Worm (Caenorhabditis elegans): Measurements from ENCODE around the gene vwa-8.

vwa-8 gene

ce11 chrX:12976774-12977173 is 14.5 kb upstream of the vwa-8 start, which contains the start of the genes F11C1.4 and F11C1.10:
F11C1.4 (plus strand) TSS chrX:12977074.
F11C1.10 (plus strand) TSS chrX:12977082.
- no peak for TF ChIP-seq R02D3.7 (tag; optimal IDR thresholded peaks at IDR 0.05)

ce11 chrX:12977451-12977850 is 13.8 kb upstream of the vwa-8 start, which contains the start of gene F11C1.9:
F11C1.9 (minus strand) TSS chrX:12977551.
- peak; percentile 6 for TF ChIP-seq pha-4 (tag; optimal IDR thresholded peaks at IDR 0.05)
- TF ChIP-seq elt-2 (tag; optimal IDR thresholded peaks at IDR 0.05): peak; percentile 18
- no peak for TF ChIP-seq nhr-77 (tag; optimal IDR thresholded peaks at IDR 0.05)

ce11 chrX:12978569-12978968 is 12.7 kb upstream of the vwa-8 start:
- TF ChIP-seq ztf-4 (tag; optimal IDR thresholded peaks at IDR 0.05) (no peak), mdl-1 (tag; optimal IDR thresholded peaks at IDR 0.05) (no peak), elt-3 (tag; optimal IDR thresholded peaks at IDR 0.05) (no peak), jun-1 (tag; optimal IDR thresholded peaks at IDR 0.05) (no peak), fkh-2 (tag; optimal IDR thresholded peaks at IDR 0.05) (no peak), elt-2 (tag; optimal IDR thresholded peaks at IDR 0.05) (no peak), pha-4 (tag; optimal IDR thresholded peaks at IDR 0.05) (no peak), nhr-28 (tag; optimal IDR thresholded peaks at IDR 0.05) (no peak)

ce11 chrX:12979747-12980146 is 11.5 kb upstream of the vwa-8 start:
- TF ChIP-seq pqm-1 (tag; optimal IDR thresholded peaks at IDR 0.05): peak; percentile 54
- TF ChIP-seq nhr-237 (tag; optimal IDR thresholded peaks at IDR 0.05): no peak
- no peak for TF ChIP-seq snpc-4 (tag; optimal IDR thresholded peaks at IDR 0.05)
- TF ChIP-seq elt-2 (tag; optimal IDR thresholded peaks at IDR 0.05): peak; percentile 70

ce11 chrX:12981393-12981792 is 9.9 kb upstream of the vwa-8 start, which contains the start of gene scav-4:
scav-4 (plus strand) TSS chrX:12981775.
- TF ChIP-seq pqm-1 (tag; optimal IDR thresholded peaks at IDR 0.05) (peak; percentile 31), elt-2 (tag; optimal IDR thresholded peaks at IDR 0.05) (peak; percentile 86), pha-4 (tag; optimal IDR thresholded peaks at IDR 0.05) (peak; percentile 3), aly-2 (tag; optimal IDR thresholded peaks at IDR 0.05) (no peak)

- TF ChIP-seq elt-2 (tag; optimal IDR thresholded peaks at IDR 0.05) (peak; percentile 77), nhr-25 (tag; optimal IDR thresholded peaks at IDR 0.05) (no peak)
These were observed 8.5 kb upstream of the vwa-8 start for ce11 chrX:12982725-12983124.

ce11 chrX:12987119-12987518 is 4.2 kb upstream of the vwa-8 start, which contains the start of gene mff-1:
mff-1 (minus strand) TSS chrX:12987219.
- TF ChIP-seq elt-2 (tag; optimal IDR thresholded peaks at IDR 0.05) (no peak), fos-1 (tag; optimal IDR thresholded peaks at IDR 0.05) (no peak), aly-2 (tag; optimal IDR thresholded peaks at IDR 0.05) (no peak), nhr-237 (tag; optimal IDR thresholded peaks at IDR 0.05) (no peak), pha-4 (tag; optimal IDR thresholded peaks at IDR 0.05) (no peak), ama-1 (optimal IDR thresholded peaks at IDR 0.05) (no peak), ztf-4 (tag; optimal IDR thresholded peaks at IDR 0.05) (no peak), nhr-12 (tag; optimal IDR thresholded peaks at IDR 0.05) (no peak), mdl-1 (tag; optimal IDR thresholded peaks at IDR 0.05) (no peak), sea-2 (GFP tag; optimal IDR thresholded peaks at IDR 0.05) (no peak), zag-1 (tag; optimal IDR thresholded peaks at IDR 0.05) (no peak), lsy-12 (tag; optimal IDR thresholded peaks at IDR 0.05) (no peak), jun-1 (tag; optimal IDR thresholded peaks at IDR 0.05) (no peak), nhr-28 (tag; optimal IDR thresholded peaks at IDR 0.05) (no peak), elt-3 (tag; optimal IDR thresholded peaks at IDR 0.05) (no peak), unc-62 (GFP tag; optimal IDR thresholded peaks at IDR 0.05) (no peak), ceh-82 (tag; optimal IDR thresholded peaks at IDR 0.05) (no peak)

ce11 chrX:12989205-12989604 is 2.1 kb upstream of the vwa-8 start, which contains the start of gene F11C1.7:
F11C1.7 (plus strand) TSS chrX:12989344.
- peak; percentile 50 for TF ChIP-seq pha-4 (tag; optimal IDR thresholded peaks at IDR 0.05)
- TF ChIP-seq lin-39 (tag; optimal IDR thresholded peaks at IDR 0.05): peak; percentile 15
- no peak for TF ChIP-seq elt-2 (tag; optimal IDR thresholded peaks at IDR 0.05)
- no peak for TF ChIP-seq mdl-1 (tag; optimal IDR thresholded peaks at IDR 0.05)
- TF ChIP-seq egl-5 (tag; optimal IDR thresholded peaks at IDR 0.05): peak; percentile 26
- no peak for TF ChIP-seq sea-2 (GFP tag; optimal IDR thresholded peaks at IDR 0.05)
- no peak for TF ChIP-seq fos-1 (tag; optimal IDR thresholded peaks at IDR 0.05)
- no peak for TF ChIP-seq ztf-11 (tag; optimal IDR thresholded peaks at IDR 0.05)
- TF ChIP-seq pqm-1 (tag; optimal IDR thresholded peaks at IDR 0.05): peak; percentile 9
- TF ChIP-seq nhr-237 (tag; optimal IDR thresholded peaks at IDR 0.05): no peak
- no peak for TF ChIP-seq R02D3.7 (tag; optimal IDR thresholded peaks at IDR 0.05)
- TF ChIP-seq nfya-1 (tag; optimal IDR thresholded peaks at IDR 0.05; ENCODE audit: insufficient read depth): peak; percentile 46
